Fruit fly (Drosophila melanogaster) whole organism, embryonic: ENCODE data around the gene Ythdc1.

Experiments used
- Asciz ChIP-seq: fragments of 200-800 bp; sonication (Bioruptor generic); optimal IDR thresholded peaks from 2 replicates; lab custom pipeline; 2017; ENCODE audit warnings: missing biosample characterization, mild to moderate bottlenecking, missing genetic modification characterization, missing genetic modification reagents
- Awh ChIP-seq: fragments of 200-800 bp; sonication (Bioruptor generic); IDR thresholded peaks from 2 replicates; pipeline ENCODE4, ENCODE4 v1.3.6; 2022; ENCODE audit warnings: missing biosample characterization, missing genetic modification characterization
- CG10462 ChIP-seq: fragments of 200-800 bp; sonication (Bioruptor generic); optimal IDR thresholded peaks from 2 replicates; lab custom pipeline; 2016; ENCODE audit warnings: missing biosample characterization, missing genetic modification characterization
- CG10654 ChIP-seq: fragments of 200-800 bp; sonication (Bioruptor generic); optimal IDR thresholded peaks from 2 replicates; lab custom pipeline; 2016; ENCODE audit warnings: missing biosample characterization, missing genetic modification characterization
- CG10959 ChIP-seq: fragments of 200-800 bp; sonication (Bioruptor generic); IDR thresholded peaks from 2 replicates; pipeline ENCODE4 v1.3.6; 2022; ENCODE audit warnings: missing biosample characterization, missing genetic modification characterization
- CG15269 ChIP-seq: fragments of 200-800 bp; sonication (Bioruptor generic); optimal IDR thresholded peaks from 2 replicates; lab custom pipeline; 2018; ENCODE audit warnings: missing biosample characterization, mild to moderate bottlenecking, missing genetic modification characterization, moderate library complexity
- CG16815 ChIP-seq: fragments of 200-800 bp; sonication (Bioruptor generic); optimal IDR thresholded peaks from 3 replicates; lab custom pipeline; 2017; ENCODE audit warnings: missing biosample characterization, mild to moderate bottlenecking, missing genetic modification characterization
- CG17385 ChIP-seq: fragments of 200-800 bp; sonication (Bioruptor generic); optimal IDR thresholded peaks from 3 replicates; lab custom pipeline; 2018; ENCODE audit warnings: missing biosample characterization, mild to moderate bottlenecking, missing genetic modification characterization
- CG17568 ChIP-seq: fragments of 200-800 bp; sonication (Bioruptor generic); optimal IDR thresholded peaks from 2 replicates; lab custom pipeline; 2018; ENCODE audit warnings: missing biosample characterization, mild to moderate bottlenecking, missing genetic modification characterization, moderate library complexity
- CG1792 ChIP-seq: fragments of 200-800 bp; sonication (Bioruptor generic); optimal IDR thresholded peaks from 2 replicates; lab custom pipeline; 2016; ENCODE audit warnings: missing biosample characterization, missing genetic modification characterization
- CG33213 ChIP-seq: fragments of 200-800 bp; sonication (Bioruptor generic); optimal IDR thresholded peaks from 3 replicates; lab custom pipeline; 2016; ENCODE audit warnings: missing biosample characterization, missing genetic modification characterization
- CG6175 ChIP-seq: fragments of 200-800 bp; sonication (Bioruptor generic); IDR thresholded peaks from 3 replicates; pipeline ENCODE4 v1.3.6; 2022; ENCODE audit warnings: missing biosample characterization, missing genetic modification characterization
- CG6254 ChIP-seq: fragments of 200-800 bp; sonication (Bioruptor generic); optimal IDR thresholded peaks from 3 replicates; lab custom pipeline; 2017; ENCODE audit warnings: mild to moderate bottlenecking, missing biosample characterization, missing genetic modification reagents, missing genetic modification characterization
- CTCF ChIP-seq: fragments of 200-800 bp; sonication (Bioruptor generic); optimal IDR thresholded peaks from 2 replicates; lab custom pipeline; 2017; ENCODE audit warnings: missing biosample characterization, mild to moderate bottlenecking, missing genetic modification characterization, moderate library complexity
- Chrac-16 ChIP-seq: fragments of 200-800 bp; sonication (Bioruptor generic); optimal IDR thresholded peaks from 3 replicates; lab custom pipeline; 2016; ENCODE audit warnings: missing biosample characterization, missing genetic modification characterization
- Deaf1 ChIP-seq: fragments of 200-800 bp; optimal IDR thresholded peaks from 3 replicates; lab custom pipeline; 2019; ENCODE audit warnings: missing biosample characterization, mild to moderate bottlenecking, missing genetic modification characterization, moderate library complexity
- Dek ChIP-seq: fragments of 200-800 bp; sonication (Bioruptor generic); optimal IDR thresholded peaks from 3 replicates; lab custom pipeline; 2019; ENCODE audit warnings: missing biosample characterization, mild to moderate bottlenecking, missing genetic modification characterization, moderate library complexity
- E2f1 ChIP-seq: fragments of 200-800 bp; sonication (Bioruptor generic); IDR thresholded peaks from 2 replicates; pipeline ENCODE4 v1.3.6; 2022; ENCODE audit warnings: missing biosample characterization, missing genetic modification characterization
- Hr3 ChIP-seq: fragments of 200-800 bp; sonication (Bioruptor generic); optimal IDR thresholded peaks from 3 replicates; lab custom pipeline; 2016; ENCODE audit warnings: missing biosample characterization, missing genetic modification characterization
- Hr78 ChIP-seq, 2 experiments: fragments of 200-800 bp in 1 of 2; fragments of >200 bp in 1 of 2; sonication (Bioruptor generic) in 1 of 2; optimal IDR thresholded peaks; 2 replicates each; lab custom pipeline; 2017 to 2019; ENCODE audit warnings: missing biosample characterization in 2 of 2, missing genetic modification characterization in 2 of 2, mild to moderate bottlenecking in 1 of 2, moderate library complexity in 1 of 2
- Lpt ChIP-seq: fragments of >200 bp; optimal IDR thresholded peaks from 2 replicates; lab custom pipeline; 2018; ENCODE audit warnings: missing biosample characterization, missing genetic modification characterization
- Max ChIP-seq: fragments of 200-800 bp; sonication (Bioruptor generic); optimal IDR thresholded peaks from 2 replicates; lab custom pipeline; 2016; ENCODE audit warnings: missing biosample characterization, mild to moderate bottlenecking, missing genetic modification characterization
- Myb ChIP-seq: fragments of 200-800 bp; sonication (Bioruptor generic); optimal IDR thresholded peaks from 2 replicates; lab custom pipeline; 2016; ENCODE audit warnings: missing biosample characterization, missing genetic modification characterization
- NC2α ChIP-seq: fragments of 200-800 bp; sonication (Bioruptor generic); optimal IDR thresholded peaks from 2 replicates; lab custom pipeline; 2016; ENCODE audit warnings: missing biosample characterization, missing genetic modification characterization
- Nf-YA ChIP-seq: fragments of 200-800 bp; sonication (Bioruptor generic); IDR thresholded peaks from 2 replicates; pipeline ENCODE4 v1.3.6; 2022; ENCODE audit warnings: missing biosample characterization, missing genetic modification characterization
- Nf-YC ChIP-seq: fragments of 200-800 bp; optimal IDR thresholded peaks from 3 replicates; lab custom pipeline; 2019; ENCODE audit warnings: missing biosample characterization, mild to moderate bottlenecking, missing genetic modification characterization, moderate library complexity
- Optix ChIP-seq: fragments of 200-800 bp; sonication (Bioruptor generic); IDR thresholded peaks from 3 replicates; pipeline ENCODE4 v1.3.6; 2022; ENCODE audit warnings: missing biosample characterization, missing genetic modification characterization
- Six4 ChIP-seq: fragments of 200-800 bp; sonication (Bioruptor generic); optimal IDR thresholded peaks from 2 replicates; lab custom pipeline; 2016; ENCODE audit warnings: missing biosample characterization, missing genetic modification characterization
- Sry-β ChIP-seq: fragments of 200-800 bp; sonication (Bioruptor generic); optimal IDR thresholded peaks from 2 replicates; lab custom pipeline; 2018; ENCODE audit warnings: missing biosample characterization, mild to moderate bottlenecking, missing genetic modification characterization, moderate library complexity
- ac ChIP-seq: fragments of 200-800 bp; sonication (Bioruptor generic); optimal IDR thresholded peaks from 3 replicates; lab custom pipeline; 2017; ENCODE audit warnings: missing biosample characterization, mild to moderate bottlenecking, missing genetic modification characterization
- chm ChIP-seq: fragments of 200-800 bp; sonication (Bioruptor generic); IDR thresholded peaks from 2 replicates; pipeline ENCODE4 v1.3.6; 2022; ENCODE audit warnings: missing biosample characterization, missing genetic modification characterization
- crc ChIP-seq: fragments of 200-800 bp; sonication (Bioruptor generic); optimal IDR thresholded peaks from 2 replicates; lab custom pipeline; 2016; ENCODE audit warnings: missing biosample characterization, missing genetic modification characterization
- croc ChIP-seq: fragments of 200-800 bp; sonication (Bioruptor generic); conservative IDR thresholded peaks from 3 replicates; pipeline ENCODE4 v1.3.6; 2022; ENCODE audit warnings: missing biosample characterization, missing genetic modification characterization
- dati ChIP-seq: fragments of 200-800 bp; sonication (Bioruptor generic); IDR thresholded peaks from 2 replicates; pipeline ENCODE4 v1.3.6; 2022; ENCODE audit warnings: missing biosample characterization, missing genetic modification characterization
- dmrt11E ChIP-seq: fragments of 200-800 bp; sonication (Bioruptor generic); optimal IDR thresholded peaks from 3 replicates; lab custom pipeline; 2018; ENCODE audit warnings: missing biosample characterization, mild to moderate bottlenecking, missing genetic modification characterization, moderate library complexity
- dmrt99B ChIP-seq: fragments of 200-800 bp; sonication (Bioruptor generic); optimal IDR thresholded peaks from 2 replicates; lab custom pipeline; 2018; ENCODE audit warnings: missing biosample characterization, mild to moderate bottlenecking, missing genetic modification characterization, moderate library complexity
- emc ChIP-seq: fragments of 200-800 bp; sonication (Bioruptor generic); optimal IDR thresholded peaks from 2 replicates; lab custom pipeline; 2016; ENCODE audit warnings: missing biosample characterization, missing genetic modification characterization
- exex ChIP-seq: fragments of 200-800 bp; sonication (Bioruptor generic); optimal IDR thresholded peaks from 4 replicates; lab custom pipeline; 2018; ENCODE audit warnings: missing biosample characterization, mild to moderate bottlenecking, missing genetic modification characterization, moderate library complexity
- kah ChIP-seq: fragments of 200-800 bp; sonication (Bioruptor generic); optimal IDR thresholded peaks from 2 replicates; lab custom pipeline; 2018; ENCODE audit warnings: missing biosample characterization, mild to moderate bottlenecking, missing genetic modification characterization
- lov ChIP-seq, 2 experiments: fragments of 200-800 bp in 1 of 2; fragments of >200 bp in 1 of 2; sonication (Bioruptor generic) in 1 of 2; IDR thresholded peaks in 1 of 2; optimal IDR thresholded peaks in 1 of 2; 2 replicates in 1 of 2; 3 replicates in 1 of 2; pipeline versions ENCODE4 v1.3.6 to Lab custom; 2017 to 2022; ENCODE audit warnings: missing biosample characterization in 1 of 2, missing genetic modification characterization in 1 of 2
- nerfin-2 ChIP-seq: fragments of 200-800 bp; sonication (Bioruptor generic); IDR thresholded peaks from 2 replicates; pipeline ENCODE4 v1.3.6; 2022; ENCODE audit warnings: missing biosample characterization, missing genetic modification characterization; ENCODE audit not compliant: partially characterized antibody
- oc ChIP-seq: fragments of 200-800 bp; sonication (Bioruptor generic); optimal IDR thresholded peaks from 2 replicates; lab custom pipeline; 2018; ENCODE audit warnings: missing biosample characterization, mild to moderate bottlenecking, missing genetic modification characterization, moderate library complexity
- pzg ChIP-seq: fragments of 200-800 bp; sonication (Bioruptor generic); optimal IDR thresholded peaks from 3 replicates; lab custom pipeline; 2018; ENCODE audit warnings: missing biosample characterization, mild to moderate bottlenecking, missing genetic modification characterization, moderate library complexity
- run ChIP-seq: fragments of 200-800 bp; sonication (Bioruptor generic); optimal IDR thresholded peaks from 3 replicates; lab custom pipeline; 2018; ENCODE audit warnings: missing biosample characterization, mild to moderate bottlenecking, missing genetic modification characterization
- sisA ChIP-seq: fragments of 200-800 bp; sonication (Bioruptor generic); IDR thresholded peaks from 2 replicates; pipeline ENCODE4 v1.3.6; 2022; ENCODE audit warnings: missing biosample characterization, missing genetic modification characterization
- so ChIP-seq: fragments of 200-800 bp; sonication (Bioruptor generic); IDR thresholded peaks from 3 replicates; pipeline ENCODE4 v1.3.6; 2022; ENCODE audit warnings: missing biosample characterization, missing genetic modification characterization
- usp ChIP-seq: fragments of >200 bp; optimal IDR thresholded peaks from 2 replicates; lab custom pipeline; 2017; ENCODE audit warnings: missing biosample characterization, missing genetic modification characterization
- zfh2 ChIP-seq: fragments of 200-800 bp; sonication (Bioruptor generic); optimal IDR thresholded peaks from 2 replicates; lab custom pipeline; 2016; ENCODE audit warnings: missing biosample characterization, missing genetic modification characterization

Gene Ythdc1

DNA sequence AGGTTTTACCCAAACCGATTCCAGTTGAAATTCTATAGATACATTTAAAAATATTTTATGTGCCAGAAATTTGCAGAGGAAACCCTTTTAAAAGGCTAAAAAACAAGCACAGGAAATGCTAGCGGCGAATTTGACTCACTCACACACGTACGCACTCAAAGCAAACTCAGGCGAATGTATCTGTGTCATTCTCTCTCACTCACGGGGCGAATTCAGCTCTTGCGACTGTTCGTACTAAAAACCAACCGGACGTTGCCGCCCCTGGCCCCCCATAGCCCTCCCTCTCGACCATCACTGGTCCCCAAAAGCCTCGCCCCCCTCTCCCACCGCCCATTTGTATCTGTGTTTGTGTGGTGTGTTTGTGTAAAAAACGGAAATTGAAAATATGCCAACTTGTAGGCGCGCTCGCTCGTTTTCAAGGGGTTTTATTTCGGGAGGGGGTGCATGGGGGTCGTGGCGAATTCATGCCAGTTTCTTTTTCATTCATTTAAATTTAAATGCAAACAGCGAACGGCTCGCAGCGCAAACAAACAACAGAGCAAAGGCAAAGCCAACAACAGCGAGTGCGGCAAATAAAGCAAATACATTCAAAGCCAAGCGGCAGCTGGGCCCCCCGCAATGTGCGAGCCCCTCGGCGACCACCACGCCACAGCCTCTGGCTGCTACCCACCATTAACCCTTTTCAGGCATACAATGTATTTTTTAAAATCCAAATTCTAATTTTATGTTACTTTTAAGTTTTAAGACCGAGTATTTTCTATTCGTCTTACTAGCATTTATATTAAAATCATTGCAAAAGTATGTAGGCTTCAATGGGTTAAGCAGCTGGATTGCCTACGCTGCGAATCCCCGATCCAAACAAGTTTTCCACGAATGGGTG is 44.5 kb upstream of the Ythdc1 start (continued):
- peak; percentile 5 for TF ChIP-seq CTCF (GFP tag; lab: Kevin White, UChicago)
- no peak for TF ChIP-seq usp (GFP tag; lab: Kevin White, UChicago)
- TF ChIP-seq ac (GFP tag; lab: Kevin White, UChicago), result no peak
- peak; percentile 68 for TF ChIP-seq Nf-YA
- peak; percentile 70 for TF ChIP-seq chm (GFP tag; lab: Robert Waterston, UW)
- TF ChIP-seq Chrac-16 (GFP tag; lab: Kevin White, UChicago), result peak; percentile 30
- peak; percentile 83 for TF ChIP-seq so (GFP tag; lab: Robert Waterston, UW)
- peak; percentile 85 for TF ChIP-seq E2f1
- TF ChIP-seq kah (GFP tag; lab: Kevin White, UChicago), result peak; percentile 31
- TF ChIP-seq NC2α, result peak; percentile 54
- peak; percentile 28 for TF ChIP-seq CG17568 (GFP tag; lab: Kevin White, UChicago)
- TF ChIP-seq dmrt99B, result peak; percentile 82
- TF ChIP-seq Myb (GFP tag; lab: Kevin White, UChicago), result no peak
- TF ChIP-seq pzg (GFP tag; lab: Kevin White, UChicago), result peak; percentile 19
- peak; percentile 68 for TF ChIP-seq zfh2 (GFP tag; lab: Kevin White, UChicago)
- TF ChIP-seq emc (GFP tag; lab: Kevin White, UChicago), result peak; percentile 43
- peak; percentile 62 for TF ChIP-seq exex (tag; lab: Kevin White, UChicago)
- peak; percentile 27 for TF ChIP-seq run (tag; lab: Kevin White, UChicago)
- TF ChIP-seq CG1792 (GFP tag; lab: Kevin White, UChicago), result peak; percentile 66
- TF ChIP-seq oc (tag; lab: Kevin White, UChicago), result peak; percentile 28
- TF ChIP-seq dmrt11E (tag; lab: Kevin White, UChicago), result no peak
- TF ChIP-seq Lpt (GFP tag; lab: Kevin White, UChicago), result no peak
- peak; percentile 48 for TF ChIP-seq CG16815 (GFP tag; lab: Kevin White, UChicago)
- TF ChIP-seq Hr3, result peak; percentile 36
- peak; percentile 79; the same call in 2 of the 3 replicates for TF ChIP-seq CG6175 (GFP tag; lab: Robert Waterston, UW)
- peak; percentile 48 for TF ChIP-seq CG17385 (GFP tag; lab: Kevin White, UChicago)
- TF ChIP-seq nerfin-2 (GFP tag; lab: Robert Waterston, UW), result no peak
- peak; percentile 66; the same call in 1 of the 2 replicates for TF ChIP-seq Awh (GFP tag; lab: Robert Waterston, UW)
- peak; percentile 69; the same call in 2 of the 3 replicates for TF ChIP-seq Optix (GFP tag; lab: Robert Waterston, UW)
- TF ChIP-seq Asciz (GFP tag; lab: Kevin White, UChicago), result peak; percentile 31
- peak; percentile 68; the same call in 1 of the 2 replicates for TF ChIP-seq sisA (GFP tag; lab: Robert Waterston, UW)
- no peak for TF ChIP-seq Six4 (GFP tag; lab: Kevin White, UChicago)
- peak; percentile 6 for TF ChIP-seq Max (GFP tag; lab: Kevin White, UChicago)
- peak in 1 of 2 experiments; percentile 44 for TF ChIP-seq Hr78 (GFP tag; optimal IDR thresholded peaks at IDR 0.05; lab: Kevin White, UChicago)
- no peak for TF ChIP-seq CG6254
- peak; percentile 76 for TF ChIP-seq CG15269 (tag; lab: Kevin White, UChicago)
- TF ChIP-seq lov (optimal IDR thresholded peaks at IDR 0.05; lab: Kevin White, UChicago), result no peak
- peak; percentile 66; the same call in 1 of the 3 replicates for TF ChIP-seq lov (GFP tag; IDR thresholded peaks at IDR 0.05; lab: Robert Waterston, UW)
- TF ChIP-seq CG33213 (GFP tag; lab: Kevin White, UChicago), result peak; percentile 41
- 0 out of 3 replicates have a peak, but pooled peaks have one; percentile 20 for TF ChIP-seq croc (GFP tag; lab: Robert Waterston, UW)
- TF ChIP-seq CG10462 (GFP tag; lab: Kevin White, UChicago), result peak; percentile 2
- TF ChIP-seq Nf-YC (tag; lab: Kevin White, UChicago), result peak; percentile 69
- peak; percentile 70; the same call in 1 of the 2 replicates for TF ChIP-seq dati (GFP tag; lab: Robert Waterston, UW)
- peak; percentile 26 for TF ChIP-seq CG10654 (GFP tag; lab: Kevin White, UChicago)
- TF ChIP-seq Dek (tag; lab: Kevin White, UChicago), result peak; percentile 49
- TF ChIP-seq crc (GFP tag; lab: Kevin White, UChicago), result peak; percentile 33
- TF ChIP-seq Sry-β, result peak; percentile 22
- TF ChIP-seq Deaf1, result peak; percentile 94
- TF ChIP-seq CG10959 (GFP tag; lab: Robert Waterston, UW), result no peak; the same call in 1 of the 2 replicates
